Fruit fly (Drosophila melanogaster): ENCODE measurements around the gene Rpp14b.

dm6 chr3R:30043139-30043744, 12.5 kb upstream of the Rpp14b start, which contains the start of gene Sry-delta:
- no peak for TF ChIP-seq CG8478 (optimal IDR thresholded peaks at IDR 0.05)
- TF ChIP-seq CTCF (optimal IDR thresholded peaks at IDR 0.05) = peak; percentile 10 to 34

All from S2 (cell line).